Fruit fly (Drosophila melanogaster): ENCODE data around the gene CG18088.
A peak's percentile ranks its signal among the peaks of the same experiment; 100 is the strongest.

The CG18088 gene

dm6 chr2L:8937837-8938413 lies 29.4 kb upstream of the CG18088 start (continued):
- no peak for TF ChIP-seq Lim3 (GFP tag; IDR thresholded peaks at IDR 0.05)
- no peak for TF ChIP-seq Deaf1 (tag; optimal IDR thresholded peaks at IDR 0.05)
- TF ChIP-seq CG13894 (tag; optimal IDR thresholded peaks at IDR 0.05), result no peak
- TF ChIP-seq CG18619 (GFP tag; optimal IDR thresholded peaks at IDR 0.05), result no peak
- peak; percentile 57 for TF ChIP-seq ATbp (GFP tag; optimal IDR thresholded peaks at IDR 0.05)
- no peak for TF ChIP-seq E2f2 (GFP tag; IDR thresholded peaks at IDR 0.05)
- TF ChIP-seq Bdp1 (GFP tag; optimal IDR thresholded peaks at IDR 0.05), result no peak
- no peak for TF ChIP-seq esg (GFP tag; conservative IDR thresholded peaks at IDR 0.05)
- no peak for TF ChIP-seq CG11723 (GFP tag; optimal IDR thresholded peaks at IDR 0.05)
- TF ChIP-seq dan (GFP tag; IDR thresholded peaks at IDR 0.05), result no peak
- no peak for TF ChIP-seq tio (GFP tag; optimal IDR thresholded peaks at IDR 0.05)
- TF ChIP-seq HLH54F (GFP tag; optimal IDR thresholded peaks at IDR 0.05), result no peak
- TF ChIP-seq kay (GFP tag; optimal IDR thresholded peaks at IDR 0.05), result no peak
- no peak for TF ChIP-seq CG4282 (GFP tag; optimal IDR thresholded peaks at IDR 0.05)
- TF ChIP-seq CG8281 (tag; optimal IDR thresholded peaks at IDR 0.05), result peak; percentile 73
- no peak for TF ChIP-seq lmd (GFP tag; IDR thresholded peaks at IDR 0.05)
- no peak for TF ChIP-seq CG14860 (GFP tag; IDR thresholded peaks at IDR 0.05; ENCODE audit: partially characterized antibody)
- no peak for TF ChIP-seq vfl (GFP tag; optimal IDR thresholded peaks at IDR 0.05)
- no peak for TF ChIP-seq CG3847 (GFP tag; IDR thresholded peaks at IDR 0.05)
- no peak for TF ChIP-seq CG10959 (GFP tag; IDR thresholded peaks at IDR 0.05)
- TF ChIP-seq pfk (GFP tag; optimal IDR thresholded peaks at IDR 0.05), result no peak
- peak; percentile 48 for TF ChIP-seq fd64A (GFP tag; optimal IDR thresholded peaks at IDR 0.05)
- no peak for TF ChIP-seq CG7745 (tag; optimal IDR thresholded peaks at IDR 0.05)
- TF ChIP-seq gem (tag; optimal IDR thresholded peaks at IDR 0.05), result peak; percentile 2
- no peak for TF ChIP-seq CG30403 (GFP tag; optimal IDR thresholded peaks at IDR 0.05)
- no peak for TF ChIP-seq Dek (tag; optimal IDR thresholded peaks at IDR 0.05)
- TF ChIP-seq hth (optimal IDR thresholded peaks at IDR 0.05), result no peak
- no peak for TF ChIP-seq CG14050 (GFP tag; IDR thresholded peaks at IDR 0.05)
- TF ChIP-seq CG15479 (GFP tag; optimal IDR thresholded peaks at IDR 0.05), result no peak
- TF ChIP-seq CG1603 (tag; optimal IDR thresholded peaks at IDR 0.05), result peak; percentile 17
- no peak for TF ChIP-seq CG4328 (GFP tag; optimal IDR thresholded peaks at IDR 0.05)
- no peak for TF ChIP-seq CG3726 (GFP tag; IDR thresholded peaks at IDR 0.05)
- no peak for TF ChIP-seq ham (GFP tag; IDR thresholded peaks at IDR 0.05)
- TF ChIP-seq CG13424 (tag; optimal IDR thresholded peaks at IDR 0.05), result peak; percentile 25
- no peak for TF ChIP-seq tap (tag; optimal IDR thresholded peaks at IDR 0.05)
- peak; percentile 22 for TF ChIP-seq sd (tag; optimal IDR thresholded peaks at IDR 0.05)
- TF ChIP-seq CG9727 (GFP tag; optimal IDR thresholded peaks at IDR 0.05), result no peak
- TF ChIP-seq hb (GFP tag; IDR thresholded peaks at IDR 0.05; ENCODE audit: partially characterized antibody), result no peak
- TF ChIP-seq Dad (GFP tag; optimal IDR thresholded peaks at IDR 0.05), result no peak
- TF ChIP-seq gsb-n (tag; optimal IDR thresholded peaks at IDR 0.05), result no peak
- TF ChIP-seq Mrtf (GFP tag; IDR thresholded peaks at IDR 0.05), result no peak
- TF ChIP-seq org-1 (GFP tag; optimal IDR thresholded peaks at IDR 0.05), result no peak
- TF ChIP-seq CG18476 (GFP tag; optimal IDR thresholded peaks at IDR 0.05), result no peak
- no peak for TF ChIP-seq CG6254 (GFP tag; optimal IDR thresholded peaks at IDR 0.05)
- TF ChIP-seq Aef1 (GFP tag; IDR thresholded peaks at IDR 0.05), result no peak
- TF ChIP-seq fd3F (GFP tag; optimal IDR thresholded peaks at IDR 0.05), result peak; percentile 47
- no peak for TF ChIP-seq CG17186 (GFP tag; optimal IDR thresholded peaks at IDR 0.05)
- no peak for TF ChIP-seq CG14710 (tag; optimal IDR thresholded peaks at IDR 0.05)
- TF ChIP-seq CG16815 (GFP tag; optimal IDR thresholded peaks at IDR 0.05), result no peak
- no peak for TF ChIP-seq CG11696 (GFP tag; IDR thresholded peaks at IDR 0.05)
- TF ChIP-seq CG14965 (GFP tag; optimal IDR thresholded peaks at IDR 0.05; ENCODE audit: borderline replicate concordance), result no peak

Data from whole organism, embryonic.